Fruit fly (Drosophila melanogaster) whole organism, embryonic: ENCODE results near the gene CG14657.

Experiments
- Ada2b ChIP-seq: fragments of 200-800 bp; sonication (Bioruptor generic); IDR thresholded peaks from 2 replicates; pipeline ENCODE4 v1.3.6; 2022; ENCODE audit warnings: missing biosample characterization, missing genetic modification characterization
- Atf-2 ChIP-seq: fragments of 200-800 bp; sonication (Bioruptor generic); optimal IDR thresholded peaks from 2 replicates; lab custom pipeline; 2016; ENCODE audit warnings: missing biosample characterization, missing genetic modification characterization
- Bdp1 ChIP-seq: fragments of 200-800 bp; sonication (Bioruptor generic); optimal IDR thresholded peaks from 3 replicates; lab custom pipeline; 2016; ENCODE audit warnings: missing biosample characterization, missing genetic modification characterization
- BtbVII ChIP-seq: fragments of 200-800 bp; sonication (Bioruptor generic); optimal IDR thresholded peaks from 3 replicates; lab custom pipeline; 2017; ENCODE audit warnings: missing biosample characterization, mild to moderate bottlenecking, missing genetic modification characterization
- CG10274 ChIP-seq: fragments of 200-800 bp; sonication (Bioruptor generic); optimal IDR thresholded peaks from 3 replicates; lab custom pipeline; 2017; ENCODE audit warnings: missing biosample characterization, mild to moderate bottlenecking, missing genetic modification characterization
- CG11560 ChIP-seq: fragments of 200-800 bp; sonication (Bioruptor generic); IDR thresholded peaks from 3 replicates; pipeline ENCODE4 v1.3.6; 2022; ENCODE audit warnings: missing biosample characterization, missing genetic modification characterization
- CG14014 ChIP-seq: fragments of 200-800 bp; sonication (Bioruptor generic); IDR thresholded peaks from 2 replicates; pipeline ENCODE4 v1.3.6; 2022; ENCODE audit warnings: missing biosample characterization, missing genetic modification characterization
- CG18011 ChIP-seq: fragments of 200-800 bp; sonication (Bioruptor generic); optimal IDR thresholded peaks from 2 replicates; lab custom pipeline; 2017; ENCODE audit warnings: missing biosample characterization, missing genetic modification characterization, mild to moderate bottlenecking, moderate library complexity, missing genotype
- CG2116 ChIP-seq: fragments of 200-800 bp; sonication (Bioruptor generic); optimal IDR thresholded peaks from 3 replicates; lab custom pipeline; 2018; ENCODE audit warnings: missing biosample characterization, mild to moderate bottlenecking, missing genetic modification characterization
- CG2120 ChIP-seq: fragments of 200-800 bp; sonication (Bioruptor generic); optimal IDR thresholded peaks from 3 replicates; lab custom pipeline; 2016; ENCODE audit warnings: missing biosample characterization, missing genetic modification characterization
- CG2199 ChIP-seq: fragments of 200-800 bp; sonication (Bioruptor generic); IDR thresholded peaks from 3 replicates; pipeline ENCODE4 v1.3.6; 2022; ENCODE audit warnings: missing biosample characterization, missing genetic modification characterization
- CG3163 ChIP-seq: fragments of 200-800 bp; sonication (Bioruptor generic); optimal IDR thresholded peaks from 3 replicates; lab custom pipeline; 2016; ENCODE audit warnings: missing biosample characterization, missing genetic modification characterization
- CG32532 ChIP-seq: fragments of 200-800 bp; sonication (Bioruptor generic); IDR thresholded peaks from 2 replicates; pipeline ENCODE4 v1.3.6; 2022; ENCODE audit warnings: missing biosample characterization, missing genetic modification characterization
- CG3995 ChIP-seq: fragments of 200-800 bp; sonication (Bioruptor generic); optimal IDR thresholded peaks from 3 replicates; lab custom pipeline; 2016; ENCODE audit warnings: missing biosample characterization, missing genetic modification characterization
- CG4328 ChIP-seq: fragments of 200-800 bp; sonication (Bioruptor generic); optimal IDR thresholded peaks from 3 replicates; lab custom pipeline; 2017; ENCODE audit warnings: missing biosample characterization, missing genetic modification reagents, missing genetic modification characterization
- CG4424 ChIP-seq: fragments of 200-800 bp; sonication (Bioruptor generic); optimal IDR thresholded peaks from 3 replicates; lab custom pipeline; 2016; ENCODE audit warnings: missing biosample characterization, missing genetic modification characterization
- CG6272 ChIP-seq: fragments of 200-800 bp; sonication (Bioruptor generic); IDR thresholded peaks from 2 replicates; pipeline ENCODE4 v1.3.6; 2022; ENCODE audit warnings: missing biosample characterization, missing genetic modification characterization
- CG7745 ChIP-seq: fragments of 200-800 bp; sonication (Bioruptor generic); optimal IDR thresholded peaks from 2 replicates; lab custom pipeline; 2018; ENCODE audit warnings: missing biosample characterization, mild to moderate bottlenecking, missing genetic modification characterization, moderate library complexity
- CHES-1-like ChIP-seq: fragments of 200-800 bp; sonication (Bioruptor generic); optimal IDR thresholded peaks from 2 replicates; lab custom pipeline; 2016; ENCODE audit warnings: missing biosample characterization, missing genetic modification characterization
- CkIIα-i1 ChIP-seq: fragments of 200-800 bp; sonication (Bioruptor generic); IDR thresholded peaks from 2 replicates; pipeline ENCODE4 v1.3.6; 2022; ENCODE audit warnings: missing biosample characterization, missing genetic modification characterization
- D ChIP-seq, 2 experiments: fragments of 200-800 bp in 1 of 2; fragments of >200 bp in 1 of 2; sonication (Bioruptor generic) in 1 of 2; optimal IDR thresholded peaks; 2 replicates in 1 of 2; 3 replicates in 1 of 2; lab custom pipeline; 2017; ENCODE audit warnings: mild to moderate bottlenecking in 1 of 2, missing biosample characterization in 1 of 2, missing genetic modification characterization in 1 of 2, missing genetic modification reagents in 1 of 2
- Dbx ChIP-seq: fragments of 200-800 bp; sonication (Bioruptor generic); IDR thresholded peaks from 3 replicates; pipeline ENCODE4 v1.3.6; 2022; ENCODE audit warnings: missing biosample characterization, missing genetic modification characterization
- Dip2 ChIP-seq: fragments of 200-800 bp; sonication (Bioruptor generic); IDR thresholded peaks from 2 replicates; pipeline ENCODE4 v1.3.6; 2022; ENCODE audit warnings: missing biosample characterization, missing genetic modification characterization
- Fer1 ChIP-seq: fragments of 200-800 bp; sonication (Bioruptor generic); optimal IDR thresholded peaks from 2 replicates; lab custom pipeline; 2017; ENCODE audit warnings: missing biosample characterization, mild to moderate bottlenecking, missing genetic modification characterization
- HHEX ChIP-seq: fragments of 200-800 bp; sonication (Bioruptor generic); optimal IDR thresholded peaks from 3 replicates; lab custom pipeline; 2017; ENCODE audit warnings: missing biosample characterization, mild to moderate bottlenecking, missing genetic modification characterization, missing genetic modification reagents
- HLH3B ChIP-seq: fragments of 200-800 bp; sonication (Bioruptor generic); IDR thresholded peaks from 2 replicates; pipeline ENCODE4 v1.3.6; 2022; ENCODE audit warnings: missing biosample characterization, missing genetic modification characterization
- Hmx ChIP-seq: fragments of 200-800 bp; sonication (Bioruptor generic); optimal IDR thresholded peaks from 2 replicates; lab custom pipeline; 2016; ENCODE audit warnings: missing biosample characterization, missing genetic modification characterization
- Hr3 ChIP-seq: fragments of 200-800 bp; sonication (Bioruptor generic); optimal IDR thresholded peaks from 3 replicates; lab custom pipeline; 2016; ENCODE audit warnings: missing biosample characterization, missing genetic modification characterization
- Max ChIP-seq: fragments of 200-800 bp; sonication (Bioruptor generic); optimal IDR thresholded peaks from 2 replicates; lab custom pipeline; 2016; ENCODE audit warnings: missing biosample characterization, mild to moderate bottlenecking, missing genetic modification characterization
- Nf-YA ChIP-seq: fragments of 200-800 bp; sonication (Bioruptor generic); IDR thresholded peaks from 2 replicates; pipeline ENCODE4 v1.3.6; 2022; ENCODE audit warnings: missing biosample characterization, missing genetic modification characterization
- Nf-YB ChIP-seq: fragments of 200-800 bp; sonication (Bioruptor generic); optimal IDR thresholded peaks from 3 replicates; lab custom pipeline; 2019; ENCODE audit warnings: missing biosample characterization, mild to moderate bottlenecking, missing genetic modification characterization, moderate library complexity
- PHDP ChIP-seq: fragments of 200-800 bp; sonication (Bioruptor generic); optimal IDR thresholded peaks from 3 replicates; lab custom pipeline; 2018; ENCODE audit warnings: missing biosample characterization, mild to moderate bottlenecking, missing genetic modification characterization, moderate library complexity
- Six4 ChIP-seq: fragments of 200-800 bp; sonication (Bioruptor generic); optimal IDR thresholded peaks from 2 replicates; lab custom pipeline; 2016; ENCODE audit warnings: missing biosample characterization, missing genetic modification characterization
- al ChIP-seq: fragments of 200-800 bp; sonication (Bioruptor generic); IDR thresholded peaks from 2 replicates; pipeline ENCODE4 v1.3.6; 2022; ENCODE audit warnings: missing biosample characterization, missing genetic modification characterization
- bowl ChIP-seq: fragments of 200-800 bp; sonication (Bioruptor generic); IDR thresholded peaks from 2 replicates; pipeline ENCODE4 v1.3.6; 2022; ENCODE audit warnings: missing biosample characterization, missing genetic modification characterization
- crp ChIP-seq, 2 experiments: fragments of 200-800 bp; sonication (Bioruptor generic); optimal IDR thresholded peaks; 2 replicates in 1 of 2; 3 replicates in 1 of 2; lab custom pipeline; 2017; ENCODE audit warnings: missing biosample characterization in 2 of 2, missing genetic modification characterization in 2 of 2, mild to moderate bottlenecking in 1 of 2, moderate library complexity in 1 of 2
- exex ChIP-seq: fragments of 200-800 bp; sonication (Bioruptor generic); optimal IDR thresholded peaks from 4 replicates; lab custom pipeline; 2018; ENCODE audit warnings: missing biosample characterization, mild to moderate bottlenecking, missing genetic modification characterization, moderate library complexity
- fd102C ChIP-seq: fragments of 200-800 bp; sonication (Bioruptor generic); optimal IDR thresholded peaks from 2 replicates; lab custom pipeline; 2018; ENCODE audit warnings: missing biosample characterization, mild to moderate bottlenecking, missing genetic modification characterization, moderate library complexity
- fd64A ChIP-seq: fragments of 200-800 bp; sonication (Bioruptor generic); optimal IDR thresholded peaks from 3 replicates; lab custom pipeline; 2018; ENCODE audit warnings: missing biosample characterization, mild to moderate bottlenecking, missing genetic modification characterization
- fu2 ChIP-seq: fragments of 200-800 bp; sonication (Bioruptor generic); optimal IDR thresholded peaks from 2 replicates; lab custom pipeline; 2016; ENCODE audit warnings: missing biosample characterization, missing genetic modification characterization
- grn ChIP-seq: fragments of 200-800 bp; sonication (Bioruptor generic); optimal IDR thresholded peaks from 3 replicates; lab custom pipeline; 2017; ENCODE audit warnings: missing biosample characterization, missing genetic modification characterization
- kah ChIP-seq: fragments of 200-800 bp; sonication (Bioruptor generic); optimal IDR thresholded peaks from 2 replicates; lab custom pipeline; 2018; ENCODE audit warnings: missing biosample characterization, mild to moderate bottlenecking, missing genetic modification characterization
- klu ChIP-seq: fragments of 200-800 bp; sonication (Bioruptor generic); IDR thresholded peaks from 2 replicates; pipeline ENCODE4 v1.3.6; 2022; ENCODE audit warnings: missing biosample characterization, missing genetic modification characterization
- p53 ChIP-seq: fragments of 200-800 bp; sonication (Bioruptor generic); optimal IDR thresholded peaks from 2 replicates; lab custom pipeline; 2016; ENCODE audit warnings: missing biosample characterization, missing genetic modification characterization
- pb ChIP-seq: fragments of 200-800 bp; sonication (Bioruptor generic); optimal IDR thresholded peaks from 3 replicates; lab custom pipeline; 2016; ENCODE audit warnings: missing biosample characterization, missing genetic modification characterization
- pum ChIP-seq: fragments of 200-800 bp; sonication (Bioruptor generic); optimal IDR thresholded peaks from 2 replicates; lab custom pipeline; 2016; ENCODE audit warnings: missing biosample characterization, missing genetic modification characterization
- pzg ChIP-seq: fragments of 200-800 bp; sonication (Bioruptor generic); optimal IDR thresholded peaks from 3 replicates; lab custom pipeline; 2018; ENCODE audit warnings: missing biosample characterization, mild to moderate bottlenecking, missing genetic modification characterization, moderate library complexity
- sug ChIP-seq: fragments of 200-800 bp; optimal IDR thresholded peaks from 2 replicates; lab custom pipeline; 2019; ENCODE audit warnings: missing biosample characterization, mild to moderate bottlenecking, missing genetic modification characterization, moderate library complexity
- tap ChIP-seq: fragments of 200-800 bp; optimal IDR thresholded peaks from 3 replicates; lab custom pipeline; 2019; ENCODE audit warnings: missing biosample characterization, mild to moderate bottlenecking, missing genetic modification characterization, moderate library complexity
- ttk ChIP-seq: fragments of 200-800 bp; sonication (Bioruptor generic); IDR thresholded peaks from 2 replicates; pipeline ENCODE4 v2.1.2; 2022; ENCODE audit warnings: missing biosample characterization, missing genetic modification characterization
- twi ChIP-seq: fragments of 200-800 bp; optimal IDR thresholded peaks from 2 replicates; lab custom pipeline; 2019; ENCODE audit warnings: missing biosample characterization, mild to moderate bottlenecking, missing genetic modification characterization, moderate library complexity

Gene CG14657

dm6 chr3R:4806318-4806757 lies 14.9 kb downstream of the CG14657 start (continued):
- no peak for TF ChIP-seq klu (GFP tag; lab: Robert Waterston, UW)
- peak; percentile 48 for TF ChIP-seq Bdp1 (GFP tag; lab: Kevin White, UChicago)
- no peak for TF ChIP-seq CG32532
- no peak for TF ChIP-seq exex (tag; lab: Kevin White, UChicago)
- TF ChIP-seq CG10274, result no peak
- TF ChIP-seq Hr3 (GFP tag; lab: Kevin White, UChicago), result no peak
- peak; percentile 44 for TF ChIP-seq pb (GFP tag; lab: Kevin White, UChicago)
- peak; percentile 66 for TF ChIP-seq CHES-1-like (GFP tag; lab: Kevin White, UChicago)
- TF ChIP-seq Atf-2 (GFP tag; lab: Kevin White, UChicago), result peak; percentile 35
- peak; percentile 85 for TF ChIP-seq fd64A (GFP tag; lab: Kevin White, UChicago)
- TF ChIP-seq bowl (GFP tag; lab: Robert Waterston, UW), result no peak
- no peak for TF ChIP-seq ttk (GFP tag; lab: Robert Waterston, UW)
- no peak for TF ChIP-seq al
- peak; percentile 39; the same call in 1 of the 2 replicates for TF ChIP-seq HLH3B (GFP tag; lab: Robert Waterston, UW)
- no peak for TF ChIP-seq twi (tag; lab: Kevin White, UChicago)
- TF ChIP-seq D (optimal IDR thresholded peaks at IDR 0.05; lab: Kevin White, UChicago), result no peak
- peak; percentile 65 for TF ChIP-seq D (GFP tag; optimal IDR thresholded peaks at IDR 0.05; lab: Kevin White, UChicago)
- peak; percentile 64 for TF ChIP-seq Max (GFP tag; lab: Kevin White, UChicago)
- TF ChIP-seq Nf-YA (GFP tag; lab: Robert Waterston, UW), result no peak
- peak; percentile 42 for TF ChIP-seq CG2116
- no peak for TF ChIP-seq p53 (GFP tag; lab: Kevin White, UChicago)
- peak; percentile 6; the same call in 1 of the 2 replicates for TF ChIP-seq Ada2b (GFP tag; lab: Robert Waterston, UW)
- TF ChIP-seq CG14014 (GFP tag; lab: Robert Waterston, UW), result peak; percentile 62; the same call in 1 of the 2 replicates
- peak; percentile 55 for TF ChIP-seq CG4424 (GFP tag; lab: Kevin White, UChicago)
- peak; percentile 80 for TF ChIP-seq HHEX (GFP tag; lab: Kevin White, UChicago)
- TF ChIP-seq Six4 (GFP tag; lab: Kevin White, UChicago), result no peak
- TF ChIP-seq fd102C, result peak; percentile 80
- TF ChIP-seq CG3995 (GFP tag; lab: Kevin White, UChicago), result no peak
- peak; percentile 84 for TF ChIP-seq Fer1 (GFP tag; lab: Kevin White, UChicago)
- no peak for TF ChIP-seq CG18011 (GFP tag; lab: Kevin White, UChicago)
- no peak for TF ChIP-seq pzg (GFP tag; lab: Kevin White, UChicago)
- TF ChIP-seq pum, result peak; percentile 16
- peak; percentile 50 for TF ChIP-seq Nf-YB (GFP tag; lab: Kevin White, UChicago)
- peak; percentile 63 for TF ChIP-seq CG3163 (GFP tag; lab: Kevin White, UChicago)
- peak; percentile 58 for TF ChIP-seq kah
- peak; percentile 53 for TF ChIP-seq tap (tag; lab: Kevin White, UChicago)
- no peak for TF ChIP-seq Hmx (GFP tag; lab: Kevin White, UChicago)
- no peak for TF ChIP-seq CG6272 (GFP tag; lab: Robert Waterston, UW)
- TF ChIP-seq CG11560 (tag; lab: Robert Waterston, UW), result no peak
- TF ChIP-seq Dbx (GFP tag; lab: Robert Waterston, UW), result peak; percentile 52; the same call in 1 of the 3 replicates
- TF ChIP-seq CG4328 (GFP tag; lab: Kevin White, UChicago), result peak; percentile 49
- TF ChIP-seq CG2199 (GFP tag; lab: Robert Waterston, UW), result no peak
- peak; percentile 49 for TF ChIP-seq grn
- peak in 1 of 2 experiments; percentile 67 for TF ChIP-seq crp (GFP tag; optimal IDR thresholded peaks at IDR 0.05; lab: Kevin White, UChicago)
- no peak for TF ChIP-seq CkIIα-i1
- TF ChIP-seq CG2120 (GFP tag; lab: Kevin White, UChicago), result peak; percentile 6
- TF ChIP-seq Dip2 (GFP tag; lab: Robert Waterston, UW), result no peak
- TF ChIP-seq PHDP (tag; lab: Kevin White, UChicago), result peak; percentile 69
- TF ChIP-seq fu2, result no peak
- TF ChIP-seq BtbVII (GFP tag; lab: Kevin White, UChicago), result peak; percentile 86
- peak; percentile 5 for TF ChIP-seq CG7745 (tag; lab: Kevin White, UChicago)
- peak; percentile 21 for TF ChIP-seq sug
